Fruit fly (Drosophila melanogaster): ENCODE results near the gene Saysd1.

The Saysd1 gene

DNA sequence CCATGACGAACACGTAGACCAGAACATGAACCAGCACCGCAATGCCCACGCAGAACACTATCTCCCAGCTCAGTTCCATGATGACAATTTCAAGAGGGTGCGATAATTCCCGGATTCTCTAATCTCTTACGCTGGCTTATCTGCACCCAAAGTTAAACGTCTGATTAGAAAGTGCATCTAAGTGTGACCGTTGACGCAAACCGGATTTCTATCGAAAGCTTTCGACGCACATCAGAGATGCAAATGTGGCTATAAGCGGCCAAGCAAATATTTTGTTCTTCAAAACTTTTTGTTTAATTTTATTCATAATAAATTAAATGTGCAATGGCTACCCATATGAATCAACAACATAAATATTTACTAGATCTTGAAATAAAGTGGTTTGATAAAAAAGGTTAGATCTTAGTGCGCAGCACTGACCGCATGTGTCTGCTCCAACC, 47.4 kb upstream of the Saysd1 start, which contains the start of the genes Kdsr and CG11858 (continued):
- TF ChIP-seq CG4820 (GFP tag; optimal IDR thresholded peaks at IDR 0.05) (peak; percentile 23), phol (tag; optimal IDR thresholded peaks at IDR 0.05) (peak; percentile 75), corto (GFP tag; optimal IDR thresholded peaks at IDR 0.05) (no peak), Fer1 (GFP tag; optimal IDR thresholded peaks at IDR 0.05) (peak; percentile 77), BEAF-32 (GFP tag; optimal IDR thresholded peaks at IDR 0.05) (peak; percentile 52), CG30403 (GFP tag; optimal IDR thresholded peaks at IDR 0.05) (peak; percentile 82), Side (GFP tag; optimal IDR thresholded peaks at IDR 0.05) (peak; percentile 3), wdn (GFP tag; IDR thresholded peaks at IDR 0.05) (0 out of 2 replicates have a peak, but pooled peaks have one; percentile 48), Ptx1 (GFP tag; IDR thresholded peaks at IDR 0.05) (peak; percentile 81), ara (GFP tag; IDR thresholded peaks at IDR 0.05) (peak; percentile 57; the same call in 1 of the 2 replicates), sob (GFP tag; IDR thresholded peaks at IDR 0.05) (peak; percentile 72), aop (GFP tag; IDR thresholded peaks at IDR 0.05) (no peak), Fer3 (tag; optimal IDR thresholded peaks at IDR 0.05) (peak; percentile 61), Jarid2 (GFP tag; optimal IDR thresholded peaks at IDR 0.05) (no peak), CG4707 (GFP tag; optimal IDR thresholded peaks at IDR 0.05) (no peak), fd96Cb (tag; optimal IDR thresholded peaks at IDR 0.05) (peak; percentile 45), Fer2 (tag; optimal IDR thresholded peaks at IDR 0.05) (peak; percentile 21), vnd (GFP tag; IDR thresholded peaks at IDR 0.05; ENCODE audit: partially characterized antibody) (0 out of 3 replicates have a peak, but pooled peaks have one; percentile 23), CG33557 (GFP tag; optimal IDR thresholded peaks at IDR 0.05) (peak; percentile 26), CoRest (tag; optimal IDR thresholded peaks at IDR 0.05) (peak; percentile 71), Ets97D (GFP tag; optimal IDR thresholded peaks at IDR 0.05) (peak; percentile 71), knrl (GFP tag; IDR thresholded peaks at IDR 0.05; ENCODE audit: partially characterized antibody) (no peak), CG7839 (tag; optimal IDR thresholded peaks at IDR 0.05) (peak; percentile 64), unc-4 (GFP tag; IDR thresholded peaks at IDR 0.05; ENCODE audit: partially characterized antibody) (peak; percentile 56; the same call in 1 of the 2 replicates), Dll (GFP tag; IDR thresholded peaks at IDR 0.05; ENCODE audit: partially characterized antibody) (peak; percentile 45; the same call in 1 of the 4 replicates), CG16815 (GFP tag; optimal IDR thresholded peaks at IDR 0.05) (peak; percentile 13), B-H1 (GFP tag; IDR thresholded peaks at IDR 0.05) (peak; percentile 43; the same call in 2 of the 3 replicates), Trl (optimal IDR thresholded peaks at IDR 0.05) (no peak), Trl (GFP tag; optimal IDR thresholded peaks at IDR 0.05) (peak; percentile 36), CG9727 (GFP tag; optimal IDR thresholded peaks at IDR 0.05) (peak; percentile 53), p53 (GFP tag; optimal IDR thresholded peaks at IDR 0.05) (no peak), cg (GFP tag; optimal IDR thresholded peaks at IDR 0.05) (no peak), Xrp1 (GFP tag; IDR thresholded peaks at IDR 0.05) (peak; percentile 76), CrebB (tag; optimal IDR thresholded peaks at IDR 0.05) (peak; percentile 44), slbo (GFP tag; IDR thresholded peaks at IDR 0.05) (peak; percentile 81), Optix (GFP tag; IDR thresholded peaks at IDR 0.05) (no peak), ci (GFP tag; IDR thresholded peaks at IDR 0.05) (peak; percentile 47), hth (optimal IDR thresholded peaks at IDR 0.05) (no peak), H15 (GFP tag; IDR thresholded peaks at IDR 0.05) (peak; percentile 74), CG9437 (GFP tag; optimal IDR thresholded peaks at IDR 0.05) (peak; percentile 11), gsb (GFP tag; IDR thresholded peaks at IDR 0.05) (no peak)

DNA sequence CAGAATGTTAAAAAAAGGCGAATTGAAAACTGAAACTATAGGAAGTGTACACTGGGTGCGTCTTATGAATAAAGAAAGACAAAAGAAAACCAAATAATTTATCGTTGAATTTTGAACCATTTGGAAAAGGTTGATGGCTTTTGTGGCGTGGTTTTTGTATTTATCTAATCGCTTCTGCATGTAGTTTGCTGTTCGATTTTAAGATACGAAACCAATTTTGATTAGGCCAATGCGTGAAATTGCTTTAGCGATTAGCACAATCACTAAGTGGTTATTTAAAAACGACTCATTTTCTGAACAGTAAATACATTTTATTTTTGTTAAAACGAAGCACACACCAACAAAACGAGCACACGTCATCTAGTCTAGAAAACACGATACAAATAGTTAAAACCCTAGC, 45.7 kb upstream of the Saysd1 start:
- TF ChIP-seq CG12155 (GFP tag; optimal IDR thresholded peaks at IDR 0.05) = no peak
- no peak for TF ChIP-seq Hr78 (GFP tag; optimal IDR thresholded peaks at IDR 0.05)
- peak; percentile 21 for TF ChIP-seq lbe (GFP tag; optimal IDR thresholded peaks at IDR 0.05)
- TF ChIP-seq klu (GFP tag; IDR thresholded peaks at IDR 0.05) = no peak
- TF ChIP-seq GATAe (GFP tag; conservative IDR thresholded peaks at IDR 0.05) = peak; percentile 53; the same call in 1 of the 2 replicates
- TF ChIP-seq sens (GFP tag) = peak; percentile 48
- TF ChIP-seq CG8765 (GFP tag; IDR thresholded peaks at IDR 0.05) = no peak
- TF ChIP-seq CG31224 (GFP tag; IDR thresholded peaks at IDR 0.05) = no peak
- TF ChIP-seq Spps (tag; optimal IDR thresholded peaks at IDR 0.05) = no peak
- TF ChIP-seq btn (GFP tag; optimal IDR thresholded peaks at IDR 0.05) = no peak
- TF ChIP-seq br (optimal IDR thresholded peaks at IDR 0.05) = no peak
- TF ChIP-seq ase (GFP tag; IDR thresholded peaks at IDR 0.05) = no peak
- no peak for TF ChIP-seq CG3407 (GFP tag; optimal IDR thresholded peaks at IDR 0.05)

All from whole organism, embryonic.